Worm (Caenorhabditis elegans) whole organism, L3 larva: ENCODE results near the gene C08B6.5.

Source experiments
- R02D3.7 ChIP-seq: fragments of 150-350 bp; optimal IDR thresholded peaks from 2 replicates; lab custom pipeline; 2014; ENCODE audit warnings: missing biosample characterization, missing genetic modification characterization
- ceh-28 ChIP-seq: fragments of 150-350 bp; optimal IDR thresholded peaks from 2 replicates; lab custom pipeline; 2014; ENCODE audit warnings: missing biosample characterization, missing genetic modification reagents, missing genetic modification characterization
- lin-15B ChIP-seq: fragments of 150-350 bp; optimal IDR thresholded peaks from 2 replicates; lab custom pipeline; 2014; ENCODE audit warnings: missing biosample characterization, missing genetic modification characterization
- nhr-237 ChIP-seq: fragments of 150-350 bp; optimal IDR thresholded peaks from 2 replicates; lab custom pipeline; 2014; ENCODE audit warnings: missing biosample characterization, missing genetic modification characterization
- nhr-77 ChIP-seq: fragments of 150-350 bp; optimal IDR thresholded peaks from 2 replicates; lab custom pipeline; 2014; ENCODE audit warnings: missing biosample characterization, missing genetic modification characterization
- snpc-4 ChIP-seq: fragments of 150-350 bp; optimal IDR thresholded peaks from 2 replicates; lab custom pipeline; 2014; ENCODE audit warnings: missing biosample characterization, missing genetic modification characterization
- zag-1 ChIP-seq: fragments of 150-350 bp; optimal IDR thresholded peaks from 2 replicates; lab custom pipeline; 2014; ENCODE audit warnings: missing biosample characterization, missing genetic modification characterization

ce11 chrV:10146787-10147186, 29.2 kb downstream of the C08B6.5 start:
- TF ChIP-seq snpc-4 (no peak), lin-15B (tag; lab: Kevin White, UChicago) (no peak), nhr-77 (tag; lab: Kevin White, UChicago) (no peak), R02D3.7 (tag; lab: Kevin White, UChicago) (no peak), nhr-237 (no peak), ceh-28 (tag; lab: Kevin White, UChicago) (no peak), zag-1 (tag; lab: Kevin White, UChicago) (no peak)
